Worm (Caenorhabditis elegans) whole organism, L1 larva: ENCODE measurements around the gene C36C5.15.

Experiments
- C04F5.9 ChIP-seq: sonication (generic microtip); optimal IDR thresholded peaks from 2 replicates; lab custom pipeline; 2016; ENCODE audit warnings: missing genetic modification characterization, missing compliant biosample characterization
- aly-2 ChIP-seq: fragments of 150-350 bp; optimal IDR thresholded peaks from 2 replicates; lab custom pipeline; 2014; ENCODE audit warnings: missing biosample characterization, missing genetic modification characterization
- ceh-82 ChIP-seq, 3 experiments: fragments of 150-350 bp in 1 of 3; sonication (generic microtip) in 2 of 3; optimal IDR thresholded peaks; 2 replicates each; lab custom pipeline; 2014 to 2017; ENCODE audit warnings: missing biosample characterization in 3 of 3, missing genetic modification characterization in 3 of 3
- hlh-4 ChIP-seq: sonication (generic microtip); optimal IDR thresholded peaks from 2 replicates; lab custom pipeline; 2016; ENCODE audit warnings: mild to moderate bottlenecking, missing genetic modification characterization, missing compliant biosample characterization
- lin-15B ChIP-seq: fragments of 150-350 bp; sonication (generic microtip); optimal IDR thresholded peaks from 3 replicates; lab custom pipeline; 2014; ENCODE audit warnings: missing biosample characterization, missing genetic modification characterization
- lin-35 ChIP-seq, 2 experiments: fragments of 150-350 bp; optimal IDR thresholded peaks; 2 replicates each; lab custom pipeline; 2014; ENCODE audit warnings: missing biosample characterization in 2 of 2, missing genetic modification characterization in 2 of 2, missing genetic modification reagents in 2 of 2
- nhr-90 ChIP-seq: sonication (generic microtip); optimal IDR thresholded peaks from 2 replicates; lab custom pipeline; 2016; ENCODE audit warnings: mild to moderate bottlenecking, missing genetic modification characterization, missing compliant biosample characterization; ENCODE audit not compliant: poor library complexity
- sptf-1 ChIP-seq: fragments of 150-350 bp; optimal IDR thresholded peaks from 2 replicates; lab custom pipeline; 2014; ENCODE audit warnings: missing biosample characterization, missing genetic modification characterization
- ztf-11 ChIP-seq, 2 experiments: sonication (generic microtip); optimal IDR thresholded peaks; 2 replicates each; lab custom pipeline; 2016 to 2017; ENCODE audit warnings: missing genetic modification characterization in 2 of 2, missing biosample characterization in 1 of 2, missing compliant biosample characterization in 1 of 2
- ztf-4 ChIP-seq: fragments of 150-350 bp; optimal IDR thresholded peaks from 2 replicates; lab custom pipeline; 2014; ENCODE audit warnings: missing biosample characterization, missing genetic modification characterization

- TF ChIP-seq hlh-4 (no peak), aly-2 (tag; lab: Kevin White, UChicago) (no peak), ztf-4 (no peak), C04F5.9 (tag; lab: Kevin White, UChicago) (no peak), ztf-11 (tag; optimal IDR thresholded peaks at IDR 0.05; lab: Kevin White, UChicago) (no peak), nhr-90 (tag; lab: Kevin White, UChicago) (no peak), sptf-1 (no peak), ceh-82 (tag; optimal IDR thresholded peaks at IDR 0.05; lab: Kevin White, UChicago) (no peak), lin-35 (GFP tag; optimal IDR thresholded peaks at IDR 0.05; lab: Kevin White, UChicago) (no peak), lin-15B (tag; lab: Kevin White, UChicago) (no peak)
Observed at ce11 chrV:3138488-3138887, 30.1 kb downstream of the C36C5.15 start, which contains the start of the genes irld-3 and F02C9.1.
